Fruit fly (Drosophila melanogaster): ENCODE measurements around the gene EndoGI.

dm6 chr2L:16287006-16287601 is 29.6 kb downstream of the EndoGI start:
- TF ChIP-seq Mnt (GFP tag; optimal IDR thresholded peaks at IDR 0.05) (no peak), tj (GFP tag; optimal IDR thresholded peaks at IDR 0.05) (no peak), Clk (GFP tag; optimal IDR thresholded peaks at IDR 0.05) (no peak), Hr96 (GFP tag; optimal IDR thresholded peaks at IDR 0.05) (no peak), cic (GFP tag; optimal IDR thresholded peaks at IDR 0.05) (no peak), ovo (GFP tag; optimal IDR thresholded peaks at IDR 0.05) (no peak), kay (GFP tag; ENCODE audit: borderline replicate concordance) (no peak), CG14711 (tag; optimal IDR thresholded peaks at IDR 0.05) (no peak), cnc (optimal IDR thresholded peaks at IDR 0.05) (no peak)
